Worm (Caenorhabditis elegans): ENCODE results near the gene spp-2.

spp-2 gene

DNA sequence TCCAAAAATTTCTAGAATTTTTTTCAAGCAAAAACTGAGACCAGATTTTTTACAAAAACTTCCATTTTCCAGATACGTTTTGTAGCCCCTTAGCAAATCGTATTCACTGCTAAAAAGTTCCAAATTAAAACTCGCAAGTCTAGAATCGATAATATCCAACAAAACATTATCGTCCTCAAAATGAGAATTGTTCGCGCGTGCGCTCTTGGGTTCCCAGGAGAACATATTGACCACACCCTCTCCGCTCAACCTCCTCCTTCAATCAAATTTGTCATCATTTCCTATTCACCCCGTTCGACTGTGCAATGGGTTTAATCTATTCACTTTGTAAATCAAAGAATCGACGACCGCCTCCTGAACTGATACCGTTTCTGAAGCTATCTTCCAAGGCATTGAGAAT, 4.7 kb downstream of the spp-2 start:
- no peak for TF ChIP-seq nfya-1 (tag; optimal IDR thresholded peaks at IDR 0.05)
- no peak for TF ChIP-seq ref-2 (tag; optimal IDR thresholded peaks at IDR 0.05)
- no peak for TF ChIP-seq rnt-1 (tag; optimal IDR thresholded peaks at IDR 0.05)
- TF ChIP-seq sdc-2 (tag; optimal IDR thresholded peaks at IDR 0.05) = no peak
- no peak for TF ChIP-seq sox-4 (tag; optimal IDR thresholded peaks at IDR 0.05)
- TF ChIP-seq T23F11.4 (GFP tag; optimal IDR thresholded peaks at IDR 0.05) = no peak
- no peak for TF ChIP-seq unc-3 (GFP tag; conservative IDR thresholded peaks at IDR 0.05)
- TF ChIP-seq unc-3 (tag; optimal IDR thresholded peaks at IDR 0.05) = no peak
- TF ChIP-seq dmd-4 (tag; optimal IDR thresholded peaks at IDR 0.05; ENCODE audit: borderline replicate concordance) = no peak
- TF ChIP-seq gmeb-2 (tag; optimal IDR thresholded peaks at IDR 0.05) = no peak
- TF ChIP-seq pros-1 (tag; optimal IDR thresholded peaks at IDR 0.05) = no peak
- TF ChIP-seq ceh-6 (GFP tag; optimal IDR thresholded peaks at IDR 0.05) = no peak
- TF ChIP-seq pha-2 (tag; optimal IDR thresholded peaks at IDR 0.05) = no peak

DNA sequence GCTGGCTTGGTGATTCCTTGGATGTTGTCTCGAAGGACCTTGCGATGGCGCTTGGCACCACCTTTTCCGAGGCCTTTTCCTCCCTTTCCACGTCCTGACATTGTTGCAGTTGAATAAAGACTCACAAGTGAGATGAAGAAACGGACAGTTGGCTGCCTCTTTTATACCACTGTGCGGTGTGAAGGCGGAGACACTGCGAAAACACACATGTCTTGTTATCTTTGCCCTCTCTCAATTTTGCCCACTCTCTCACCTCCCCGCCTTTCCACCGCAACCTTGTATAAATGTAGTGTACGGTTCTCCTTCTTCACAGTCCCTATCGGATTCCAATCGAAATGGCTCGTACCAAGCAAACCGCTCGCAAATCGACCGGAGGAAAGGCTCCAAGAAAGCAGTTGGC, 6.8 kb downstream of the spp-2 start, which contains the start of the genes his-38 and his-40:
Gene his-38, minus strand, starts transcription at position 101 of the 400 bp plus-strand sequence.
Gene his-40, plus strand, starts transcription at position 336 of the 400 bp plus-strand sequence.
- no peak for TF ChIP-seq unc-86 (tag; optimal IDR thresholded peaks at IDR 0.05)
- no peak for TF ChIP-seq ref-2 (tag; optimal IDR thresholded peaks at IDR 0.05)
- TF ChIP-seq C38D4.7 (GFP tag; optimal IDR thresholded peaks at IDR 0.05) = no peak
- no peak for TF ChIP-seq hlh-15 (tag; optimal IDR thresholded peaks at IDR 0.05)
- TF ChIP-seq dve-1 (tag; optimal IDR thresholded peaks at IDR 0.05) = no peak

DNA sequence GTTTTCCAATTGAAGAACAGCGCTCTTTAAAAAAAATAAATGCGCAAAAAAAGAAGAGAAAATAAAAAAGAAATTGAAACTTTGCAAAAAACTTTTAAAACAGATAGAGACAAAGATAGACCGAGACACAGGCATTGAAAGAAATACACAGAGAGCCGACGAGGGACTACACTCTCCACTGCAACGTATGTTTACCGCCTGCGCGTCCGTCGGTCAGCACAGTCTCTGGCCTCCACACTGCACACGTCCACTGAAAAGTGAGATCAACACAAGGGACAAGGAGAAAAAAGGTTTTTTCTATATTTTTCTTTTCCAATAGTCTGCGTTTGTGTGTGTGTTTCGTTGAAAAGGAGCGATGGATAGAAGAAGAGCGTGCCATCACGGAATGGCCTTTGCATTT, 10.2 kb downstream of the spp-2 start:
- TF ChIP-seq nfya-1 (tag; optimal IDR thresholded peaks at IDR 0.05) = peak; percentile 63
- no peak for TF ChIP-seq mec-3 (tag; optimal IDR thresholded peaks at IDR 0.05; ENCODE audit: borderline replicate concordance)
- TF ChIP-seq K02D7.2 (tag; optimal IDR thresholded peaks at IDR 0.05) = no peak
- peak; percentile 16 for TF ChIP-seq dve-1 (tag; optimal IDR thresholded peaks at IDR 0.05)
- TF ChIP-seq hlh-6 (tag; optimal IDR thresholded peaks at IDR 0.05) = no peak
- TF ChIP-seq madf-2 (tag; optimal IDR thresholded peaks at IDR 0.05) = no peak
- no peak for TF ChIP-seq ttx-3 (tag; optimal IDR thresholded peaks at IDR 0.05)
- peak; percentile 32 for TF ChIP-seq ceh-18 (tag; optimal IDR thresholded peaks at IDR 0.05)
- no peak for TF ChIP-seq ceh-19 (GFP tag; optimal IDR thresholded peaks at IDR 0.05)

DNA sequence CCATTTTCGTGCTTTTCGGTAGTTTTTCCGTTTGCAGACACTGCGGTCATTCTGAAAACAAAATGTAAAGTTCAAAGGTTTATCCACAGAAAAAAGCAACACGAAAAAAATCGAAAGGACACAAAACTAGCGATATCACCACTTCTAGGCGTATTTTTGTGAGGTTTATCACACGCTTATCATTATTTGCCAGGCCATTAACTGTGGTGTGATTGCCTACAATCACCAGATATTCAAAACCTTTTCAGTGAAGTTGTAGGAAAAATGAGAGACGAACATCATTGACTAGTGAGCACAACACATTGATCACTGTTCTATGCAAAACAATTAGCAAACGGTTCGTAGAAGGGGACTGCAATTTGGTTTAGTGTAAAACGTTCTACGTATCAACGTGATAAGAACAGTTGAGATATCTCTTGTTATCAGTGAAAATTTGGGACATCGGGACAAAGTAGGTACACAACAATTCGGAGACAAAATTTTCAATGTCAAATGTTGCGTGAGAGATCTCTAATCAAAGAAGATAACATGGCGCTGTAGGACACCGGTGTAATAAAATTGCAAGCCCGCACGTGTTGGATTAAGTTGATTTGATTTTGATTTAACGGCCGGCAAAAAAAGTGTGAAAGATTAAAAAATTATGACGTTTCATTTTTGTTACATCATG, 11.0 kb downstream of the spp-2 start, which contains the start of gene sur-5:
Gene sur-5, minus strand, starts transcription at position 51 of the 667 bp plus-strand sequence.
- TF ChIP-seq K09A11.1 (tag; optimal IDR thresholded peaks at IDR 0.05; ENCODE audit: insufficient read depth) (no peak), elt-2 (tag; optimal IDR thresholded peaks at IDR 0.05) (peak; percentile 87)

DNA sequence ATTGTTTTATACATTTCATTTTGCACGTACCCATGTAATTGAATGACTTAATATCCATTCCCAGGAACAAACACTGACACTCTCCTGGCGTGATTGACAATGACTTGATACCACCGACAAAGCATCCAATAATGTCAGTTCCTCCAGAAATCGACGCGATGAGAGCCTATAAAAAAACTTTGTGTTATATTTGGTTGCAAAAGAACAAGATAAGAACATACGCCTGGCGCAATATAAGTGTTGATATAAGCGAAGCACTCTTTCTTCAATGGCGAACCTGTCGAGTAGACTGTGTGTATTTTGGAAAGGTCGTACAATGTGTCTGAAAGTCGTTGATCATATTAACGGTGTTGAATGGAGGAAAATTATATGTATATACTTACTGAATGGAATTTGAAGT, 13.5 kb downstream of the spp-2 start:
- TF ChIP-seq pha-4 (tag; optimal IDR thresholded peaks at IDR 0.05) = no peak
- no peak for TF ChIP-seq ceh-2 (tag; optimal IDR thresholded peaks at IDR 0.05)
- no peak for TF ChIP-seq dve-1 (tag; optimal IDR thresholded peaks at IDR 0.05)

DNA sequence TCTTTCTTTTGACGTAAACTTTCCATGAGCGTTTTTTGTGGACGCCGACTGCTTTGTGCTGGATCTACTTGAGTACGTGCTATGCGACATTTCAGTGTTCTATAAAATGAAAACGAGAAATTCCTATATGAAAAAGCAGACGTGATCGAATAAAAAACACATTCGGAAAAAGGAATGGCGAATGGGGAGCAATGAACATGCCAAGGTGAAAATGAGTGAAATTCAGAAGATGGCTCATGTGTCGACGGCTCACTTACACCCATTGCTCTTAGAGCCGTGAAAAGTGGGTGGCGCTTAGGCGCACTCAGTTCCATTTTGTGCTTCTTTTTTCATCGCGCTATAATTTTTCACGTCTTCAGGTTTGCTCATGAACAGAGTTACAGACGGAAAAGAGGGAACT, 18.0 kb downstream of the spp-2 start, which contains the start of gene K03A1.4:
Gene K03A1.4, minus strand, starts transcription at position 101 of the 400 bp plus-strand sequence.
- no peak for TF ChIP-seq elt-2 (tag; optimal IDR thresholded peaks at IDR 0.05)
- no peak for TF ChIP-seq mec-3 (tag; optimal IDR thresholded peaks at IDR 0.05; ENCODE audit: borderline replicate concordance)
- TF ChIP-seq lim-6 (tag; optimal IDR thresholded peaks at IDR 0.05) = no peak

DNA sequence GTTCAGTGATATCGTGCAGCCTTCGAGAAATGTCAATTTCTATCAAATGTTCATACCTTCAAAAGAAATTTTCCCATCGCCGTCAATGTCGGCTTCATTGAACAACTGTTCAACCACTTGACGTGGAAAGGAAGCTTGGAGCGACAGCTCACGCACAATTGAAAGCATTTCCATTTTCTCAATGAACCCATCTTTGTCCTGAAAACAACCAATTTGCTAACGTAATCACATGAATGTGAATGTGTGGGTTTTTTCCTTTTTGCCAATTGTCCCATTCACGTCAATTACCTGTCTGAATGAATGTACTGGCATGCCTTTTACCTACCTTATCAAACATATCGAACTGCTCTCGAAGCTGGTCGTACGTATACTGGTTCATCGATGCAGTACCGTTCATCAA, 20.3 kb downstream of the spp-2 start:
- TF ChIP-seq odd-2 (tag; optimal IDR thresholded peaks at IDR 0.05) (no peak), ztf-16 (tag; optimal IDR thresholded peaks at IDR 0.05) (no peak), pat-9 (tag; optimal IDR thresholded peaks at IDR 0.05) (no peak), fkh-6 (tag; optimal IDR thresholded peaks at IDR 0.05) (no peak), hlh-15 (tag; optimal IDR thresholded peaks at IDR 0.05) (no peak), npax-4 (tag; optimal IDR thresholded peaks at IDR 0.05) (no peak), nhr-11 (tag; optimal IDR thresholded peaks at IDR 0.05) (no peak), ttx-3 (tag; optimal IDR thresholded peaks at IDR 0.05) (no peak), gmeb-2 (tag; optimal IDR thresholded peaks at IDR 0.05) (no peak), C38D4.7 (GFP tag; optimal IDR thresholded peaks at IDR 0.05) (no peak), madf-2 (tag; optimal IDR thresholded peaks at IDR 0.05) (no peak), dmd-4 (tag; optimal IDR thresholded peaks at IDR 0.05; ENCODE audit: borderline replicate concordance) (no peak), ceh-9 (tag; optimal IDR thresholded peaks at IDR 0.05) (no peak), fkh-10 (GFP tag; optimal IDR thresholded peaks at IDR 0.05) (no peak), unc-86 (tag; optimal IDR thresholded peaks at IDR 0.05) (no peak), pha-2 (tag; optimal IDR thresholded peaks at IDR 0.05) (no peak), ahr-1 (tag; optimal IDR thresholded peaks at IDR 0.05) (no peak), ceh-22 (tag; optimal IDR thresholded peaks at IDR 0.05) (no peak), ceh-6 (GFP tag; optimal IDR thresholded peaks at IDR 0.05) (no peak)
